Fruit fly (Drosophila melanogaster) whole organism, embryonic: ENCODE data around the gene CaMKI.

ENCODE experiments used
- CG10147 ChIP-seq: fragments of 200-800 bp; sonication (Bioruptor generic); optimal IDR thresholded peaks from 2 replicates; lab custom pipeline; 2019; ENCODE audit warnings: missing biosample characterization, mild to moderate bottlenecking, missing genetic modification characterization, moderate library complexity
- CG12104 ChIP-seq: fragments of 200-800 bp; sonication (Bioruptor generic); optimal IDR thresholded peaks from 3 replicates; lab custom pipeline; 2016; ENCODE audit warnings: missing biosample characterization, missing genetic modification characterization
- CG13296 ChIP-seq: fragments of 200-800 bp; sonication (Bioruptor generic); optimal IDR thresholded peaks from 3 replicates; lab custom pipeline; 2018; ENCODE audit warnings: missing biosample characterization, mild to moderate bottlenecking, missing genetic modification characterization
- CG14050 ChIP-seq: fragments of 200-800 bp; sonication (Bioruptor generic); IDR thresholded peaks from 3 replicates; pipeline ENCODE4 v1.3.6; 2022; ENCODE audit warnings: missing biosample characterization, missing genetic modification characterization
- CG14710 ChIP-seq: fragments of 200-800 bp; sonication (Bioruptor generic); optimal IDR thresholded peaks from 3 replicates; lab custom pipeline; 2019; ENCODE audit warnings: missing biosample characterization, mild to moderate bottlenecking, missing genetic modification characterization, moderate library complexity
- CG15269 ChIP-seq: fragments of 200-800 bp; sonication (Bioruptor generic); optimal IDR thresholded peaks from 2 replicates; lab custom pipeline; 2018; ENCODE audit warnings: missing biosample characterization, mild to moderate bottlenecking, missing genetic modification characterization, moderate library complexity
- CG16815 ChIP-seq: fragments of 200-800 bp; sonication (Bioruptor generic); optimal IDR thresholded peaks from 3 replicates; lab custom pipeline; 2017; ENCODE audit warnings: missing biosample characterization, mild to moderate bottlenecking, missing genetic modification characterization
- CG17186 ChIP-seq: fragments of 200-800 bp; sonication (Bioruptor generic); optimal IDR thresholded peaks from 3 replicates; lab custom pipeline; 2017; ENCODE audit warnings: missing biosample characterization, missing genetic modification reagents, missing genetic modification characterization
- CG17568 ChIP-seq: fragments of 200-800 bp; sonication (Bioruptor generic); optimal IDR thresholded peaks from 2 replicates; lab custom pipeline; 2018; ENCODE audit warnings: missing biosample characterization, mild to moderate bottlenecking, missing genetic modification characterization, moderate library complexity
- CG17912 ChIP-seq: fragments of 200-800 bp; sonication (Bioruptor generic); optimal IDR thresholded peaks from 2 replicates; lab custom pipeline; 2018; ENCODE audit warnings: missing biosample characterization, mild to moderate bottlenecking, missing genetic modification characterization
- CG3163 ChIP-seq: fragments of 200-800 bp; sonication (Bioruptor generic); optimal IDR thresholded peaks from 3 replicates; lab custom pipeline; 2016; ENCODE audit warnings: missing biosample characterization, missing genetic modification characterization
- CG32532 ChIP-seq: fragments of 200-800 bp; sonication (Bioruptor generic); IDR thresholded peaks from 2 replicates; pipeline ENCODE4 v1.3.6; 2022; ENCODE audit warnings: missing biosample characterization, missing genetic modification characterization
- CG33213 ChIP-seq: fragments of 200-800 bp; sonication (Bioruptor generic); optimal IDR thresholded peaks from 3 replicates; lab custom pipeline; 2016; ENCODE audit warnings: missing biosample characterization, missing genetic modification characterization
- CG34376 ChIP-seq: fragments of 200-800 bp; sonication (Bioruptor generic); optimal IDR thresholded peaks from 2 replicates; lab custom pipeline; 2018; ENCODE audit warnings: missing biosample characterization, mild to moderate bottlenecking, missing genetic modification characterization
- CG3995 ChIP-seq: fragments of 200-800 bp; sonication (Bioruptor generic); optimal IDR thresholded peaks from 3 replicates; lab custom pipeline; 2016; ENCODE audit warnings: missing biosample characterization, missing genetic modification characterization
- CG4282 ChIP-seq: fragments of 200-800 bp; sonication (Bioruptor generic); optimal IDR thresholded peaks from 2 replicates; lab custom pipeline; 2016; ENCODE audit warnings: missing biosample characterization, missing genetic modification characterization
- CG4328 ChIP-seq: fragments of 200-800 bp; sonication (Bioruptor generic); optimal IDR thresholded peaks from 3 replicates; lab custom pipeline; 2017; ENCODE audit warnings: missing biosample characterization, missing genetic modification reagents, missing genetic modification characterization
- CG5180 ChIP-seq: fragments of 200-800 bp; sonication (Bioruptor generic); optimal IDR thresholded peaks from 3 replicates; lab custom pipeline; 2017; ENCODE audit warnings: missing biosample characterization, missing genetic modification characterization, mild to moderate bottlenecking, moderate library complexity, missing genetic modification reagents
- CG8765 ChIP-seq: fragments of 200-800 bp; sonication (Bioruptor generic); IDR thresholded peaks from 2 replicates; pipeline ENCODE4 v1.3.6; 2022; ENCODE audit warnings: missing biosample characterization, missing genetic modification characterization
- D19A ChIP-seq: fragments of 200-800 bp; optimal IDR thresholded peaks from 3 replicates; lab custom pipeline; 2019; ENCODE audit warnings: missing biosample characterization, mild to moderate bottlenecking, missing genetic modification characterization, moderate library complexity
- Dek ChIP-seq: fragments of 200-800 bp; sonication (Bioruptor generic); optimal IDR thresholded peaks from 3 replicates; lab custom pipeline; 2019; ENCODE audit warnings: missing biosample characterization, mild to moderate bottlenecking, missing genetic modification characterization, moderate library complexity
- Dip2 ChIP-seq: fragments of 200-800 bp; sonication (Bioruptor generic); IDR thresholded peaks from 2 replicates; pipeline ENCODE4 v1.3.6; 2022; ENCODE audit warnings: missing biosample characterization, missing genetic modification characterization
- Fer3 ChIP-seq: fragments of 200-800 bp; sonication (Bioruptor generic); optimal IDR thresholded peaks from 2 replicates; lab custom pipeline; 2018; ENCODE audit warnings: missing biosample characterization, mild to moderate bottlenecking, missing genetic modification characterization, moderate library complexity
- GATAe ChIP-seq: fragments of 200-800 bp; sonication (Bioruptor generic); conservative IDR thresholded peaks from 2 replicates; pipeline ENCODE4 v1.3.6; 2022; ENCODE audit warnings: missing biosample characterization, missing genetic modification characterization
- Gsc ChIP-seq: fragments of 200-800 bp; sonication (Bioruptor generic); IDR thresholded peaks from 2 replicates; pipeline ENCODE4 v1.3.6; 2022; ENCODE audit warnings: missing biosample characterization, missing genetic modification characterization
- HmgZ ChIP-seq: fragments of 200-800 bp; sonication (Bioruptor generic); optimal IDR thresholded peaks from 2 replicates; lab custom pipeline; 2018; ENCODE audit warnings: missing biosample characterization, mild to moderate bottlenecking, missing genetic modification characterization
- Hr51 ChIP-seq, 2 experiments: fragments of 200-800 bp; sonication (Bioruptor generic); optimal IDR thresholded peaks; 2 replicates in 1 of 2; 3 replicates in 1 of 2; lab custom pipeline; 2016 to 2018; ENCODE audit warnings: missing biosample characterization in 2 of 2, missing genetic modification characterization in 2 of 2, mild to moderate bottlenecking in 1 of 2, moderate library complexity in 1 of 2
- NfI ChIP-seq: fragments of 200-800 bp; sonication (Bioruptor generic); optimal IDR thresholded peaks from 3 replicates; lab custom pipeline; 2018; ENCODE audit warnings: missing biosample characterization, mild to moderate bottlenecking, missing genetic modification characterization, moderate library complexity
- Rx ChIP-seq: fragments of 200-800 bp; sonication (Bioruptor generic); IDR thresholded peaks from 2 replicates; pipeline ENCODE4 v1.3.6; 2022; ENCODE audit warnings: missing biosample characterization, missing genetic modification characterization
- Stat92E ChIP-seq, 3 experiments: fragments of >200 bp in 2 of 3; fragments of 200-800 bp in 1 of 3; sonication (Bioruptor generic) in 1 of 3; optimal IDR thresholded peaks; 2 replicates each; lab custom pipeline; 2017 to 2019; ENCODE audit warnings: missing biosample characterization in 3 of 3, missing genetic modification characterization in 3 of 3, mild to moderate bottlenecking in 1 of 3, moderate library complexity in 1 of 3
- abd-A ChIP-seq: fragments of 200-800 bp; sonication (Bioruptor generic); optimal IDR thresholded peaks from 3 replicates; lab custom pipeline; 2019; ENCODE audit warnings: missing biosample characterization, mild to moderate bottlenecking, missing genetic modification characterization, moderate library complexity
- ems ChIP-seq: fragments of 200-800 bp; sonication (Bioruptor generic); optimal IDR thresholded peaks from 3 replicates; lab custom pipeline; 2016; ENCODE audit warnings: missing biosample characterization, missing genetic modification characterization
- gro ChIP-seq: fragments of 200-800 bp; sonication (Bioruptor generic); optimal IDR thresholded peaks from 2 replicates; lab custom pipeline; 2016; ENCODE audit warnings: missing biosample characterization, missing genetic modification characterization
- inv ChIP-seq: fragments of 200-800 bp; sonication (Bioruptor generic); IDR thresholded peaks from 2 replicates; pipeline ENCODE4 v1.3.6; 2022; ENCODE audit warnings: missing biosample characterization, missing genetic modification characterization; ENCODE audit not compliant: partially characterized antibody
- lmd ChIP-seq: fragments of 200-800 bp; sonication (Bioruptor generic); IDR thresholded peaks from 2 replicates; pipeline ENCODE4 v1.3.6; 2022; ENCODE audit warnings: missing biosample characterization, missing genetic modification characterization
- lov ChIP-seq, 2 experiments: fragments of 200-800 bp in 1 of 2; fragments of >200 bp in 1 of 2; sonication (Bioruptor generic) in 1 of 2; IDR thresholded peaks in 1 of 2; optimal IDR thresholded peaks in 1 of 2; 2 replicates in 1 of 2; 3 replicates in 1 of 2; pipeline versions ENCODE4 v1.3.6 to Lab custom; 2017 to 2022; ENCODE audit warnings: missing biosample characterization in 1 of 2, missing genetic modification characterization in 1 of 2
- luna ChIP-seq: fragments of 200-800 bp; sonication (Bioruptor generic); optimal IDR thresholded peaks from 2 replicates; lab custom pipeline; 2016; ENCODE audit warnings: missing biosample characterization, missing genetic modification characterization
- mld ChIP-seq: fragments of 200-800 bp; sonication (Bioruptor generic); IDR thresholded peaks from 3 replicates; pipeline ENCODE4 v1.3.6; 2022; ENCODE audit warnings: missing biosample characterization, missing genetic modification characterization; ENCODE audit not compliant: partially characterized antibody
- nom ChIP-seq: fragments of 200-800 bp; sonication (Bioruptor generic); optimal IDR thresholded peaks from 2 replicates; lab custom pipeline; 2017; ENCODE audit warnings: missing biosample characterization, missing genetic modification characterization, mild to moderate bottlenecking, moderate library complexity, missing genetic modification reagents
- phol ChIP-seq: fragments of 200-800 bp; sonication (Bioruptor generic); optimal IDR thresholded peaks from 3 replicates; lab custom pipeline; 2018; ENCODE audit warnings: missing biosample characterization, mild to moderate bottlenecking, missing genetic modification characterization, moderate library complexity
- prd ChIP-seq, 3 experiments: fragments of >200 bp in 2 of 3; fragments of 200-800 bp in 1 of 3; sonication (Bioruptor generic) in 1 of 3; optimal IDR thresholded peaks in 2 of 3; IDR thresholded peaks in 1 of 3; 2 replicates in 2 of 3; 3 replicates in 1 of 3; pipeline versions ENCODE4 v1.3.6 to Lab custom; 2017 to 2022; ENCODE audit warnings: missing biosample characterization in 1 of 3, missing genetic modification characterization in 1 of 3
- ro ChIP-seq: fragments of 200-800 bp; sonication (Bioruptor generic); IDR thresholded peaks from 2 replicates; pipeline ENCODE4 v1.3.6; 2022; ENCODE audit warnings: missing biosample characterization, missing genetic modification characterization
- sim ChIP-seq: fragments of 200-800 bp; sonication (Bioruptor generic); IDR thresholded peaks from 2 replicates; pipeline ENCODE4 v1.3.6; 2022; ENCODE audit warnings: missing biosample characterization, missing genetic modification characterization
- sr ChIP-seq: fragments of 200-800 bp; sonication (Bioruptor generic); IDR thresholded peaks from 3 replicates; pipeline ENCODE4 v1.3.6; 2022; ENCODE audit warnings: missing biosample characterization, missing genetic modification characterization
- stwl ChIP-seq: fragments of 200-800 bp; sonication (Bioruptor generic); optimal IDR thresholded peaks from 3 replicates; lab custom pipeline; 2018; ENCODE audit warnings: missing biosample characterization, mild to moderate bottlenecking, missing genetic modification characterization, moderate library complexity
- tup ChIP-seq: fragments of 200-800 bp; sonication (Bioruptor generic); optimal IDR thresholded peaks from 2 replicates; lab custom pipeline; 2016; ENCODE audit warnings: missing biosample characterization, mild to moderate bottlenecking, missing genetic modification characterization, moderate library complexity
- zfh1 ChIP-seq: fragments of 200-800 bp; sonication (Bioruptor generic); IDR thresholded peaks from 3 replicates; pipeline ENCODE4 v1.3.6; 2022; ENCODE audit warnings: missing biosample characterization, missing genetic modification characterization

CaMKI gene

DNA sequence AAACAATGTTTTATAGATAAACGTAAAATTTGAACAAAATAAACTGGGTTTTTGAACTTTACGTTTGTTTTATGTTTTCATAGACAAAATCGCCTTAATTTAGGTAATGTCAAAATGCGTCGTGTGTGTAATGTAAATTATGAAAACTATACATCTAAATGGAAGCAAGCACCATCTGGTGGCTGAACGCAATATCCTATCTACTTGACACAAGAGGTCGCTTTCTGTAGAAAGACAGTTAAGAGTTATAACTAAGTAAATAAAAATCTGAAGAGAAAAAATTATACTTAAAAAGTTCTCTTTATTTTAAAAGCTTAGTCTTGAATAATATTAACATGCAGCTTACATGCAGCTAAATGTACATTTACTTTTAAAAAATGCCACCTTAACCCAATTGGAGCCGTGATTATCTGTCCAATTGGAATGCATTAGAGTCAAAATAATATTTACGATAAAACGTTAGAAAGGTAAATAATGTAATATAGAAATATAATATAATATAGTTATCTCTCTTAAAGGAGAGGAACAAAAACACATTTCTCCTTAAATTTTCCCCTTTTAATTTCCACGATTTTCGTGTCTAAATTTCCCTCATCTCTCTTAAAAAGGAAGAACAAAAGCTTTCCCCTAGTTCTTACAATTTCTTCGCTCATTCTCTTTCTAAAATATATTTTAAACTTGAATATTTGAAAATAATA is 20.5 kb upstream of the CaMKI start (continued):
- TF ChIP-seq GATAe (no peak; the same call in 1 of the 2 replicates), CG5180 (GFP tag; lab: Kevin White, UChicago) (peak; percentile 75), lov (optimal IDR thresholded peaks at IDR 0.05; lab: Kevin White, UChicago) (no peak), lov (GFP tag; IDR thresholded peaks at IDR 0.05; lab: Robert Waterston, UW) (no peak; the same call in 2 of the 3 replicates), phol (peak; percentile 86), CG15269 (tag; lab: Kevin White, UChicago) (peak; percentile 89), Dip2 (no peak; the same call in 1 of the 2 replicates), CG14710 (peak; percentile 87), sr (GFP tag; lab: Robert Waterston, UW) (no peak), CG4328 (GFP tag; lab: Kevin White, UChicago) (peak; percentile 82), CG12104 (GFP tag; lab: Kevin White, UChicago) (peak; percentile 88), CG13296 (GFP tag; lab: Kevin White, UChicago) (peak; percentile 88), CG32532 (GFP tag; lab: Robert Waterston, UW) (peak; percentile 97), CG10147 (GFP tag; lab: Kevin White, UChicago) (no peak), lmd (GFP tag; lab: Robert Waterston, UW) (peak; percentile 89; the same call in 1 of the 2 replicates), CG17568 (peak; percentile 81), CG34376 (peak; percentile 86), Dek (tag; lab: Kevin White, UChicago) (peak; percentile 83), mld (GFP tag; lab: Robert Waterston, UW) (no peak), CG4282 (GFP tag; lab: Kevin White, UChicago) (peak; percentile 89), CG14050 (GFP tag; lab: Robert Waterston, UW) (peak; percentile 88), prd (optimal IDR thresholded peaks at IDR 0.05; lab: Kevin White, UChicago) (no peak), prd (GFP tag; IDR thresholded peaks at IDR 0.05; lab: Robert Waterston, UW) (no peak; the same call in 2 of the 3 replicates), nom (GFP tag; lab: Kevin White, UChicago) (peak; percentile 59), inv (no peak; the same call in 1 of the 2 replicates), D19A (tag; lab: Kevin White, UChicago) (peak; percentile 83), Rx (GFP tag; lab: Robert Waterston, UW) (no peak), Gsc (GFP tag; lab: Robert Waterston, UW) (no peak), Fer3 (tag; lab: Kevin White, UChicago) (peak; percentile 94), CG8765 (no peak), CG3163 (peak; percentile 100), CG17912 (peak; percentile 96), CG17186 (peak; percentile 58), luna (GFP tag; lab: Kevin White, UChicago) (peak; percentile 91), stwl (tag; lab: Kevin White, UChicago) (no peak), ems (GFP tag; lab: Kevin White, UChicago) (peak; percentile 82), HmgZ (tag; lab: Kevin White, UChicago) (peak; percentile 95), gro (peak; percentile 88), Stat92E (GFP tag; optimal IDR thresholded peaks at IDR 0.05; lab: Kevin White, UChicago) (no peak), ro (GFP tag; lab: Robert Waterston, UW) (no peak), CG16815 (GFP tag; lab: Kevin White, UChicago) (peak; percentile 87), CG3995 (peak; percentile 23), CG33213 (peak; percentile 98), sim (GFP tag; lab: Robert Waterston, UW) (peak; percentile 77), tup (GFP tag; lab: Kevin White, UChicago) (peak; percentile 65), zfh1 (peak; percentile 92), NfI (peak; percentile 96), Hr51 (GFP tag; optimal IDR thresholded peaks at IDR 0.05; lab: Kevin White, UChicago) (peak in 1 of 2 experiments; percentile 91), abd-A (no peak)
